Fruit fly (Drosophila melanogaster): ENCODE data around the gene obst-H.

The obst-H gene

dm6 chr3L:15514405-15514804 is 14.6 kb downstream of the obst-H start (continued):
- TF ChIP-seq Med (GFP tag), result peak; percentile 6
- no peak for TF ChIP-seq CG7963 (GFP tag; IDR thresholded peaks at IDR 0.05; ENCODE audit: partially characterized antibody)
- TF ChIP-seq Eip74EF (GFP tag; optimal IDR thresholded peaks at IDR 0.05), result no peak
- 0 out of 2 replicates have a peak, but pooled peaks have one; percentile 45 for TF ChIP-seq CG10321 (GFP tag; IDR thresholded peaks at IDR 0.05)
- peak; percentile 94 to 97 for TF ChIP-seq Trl (optimal IDR thresholded peaks at IDR 0.05)
- peak; percentile 17 for TF ChIP-seq Trl (GFP tag; optimal IDR thresholded peaks at IDR 0.05)
- no peak for TF ChIP-seq CG1647 (GFP tag; optimal IDR thresholded peaks at IDR 0.05)
- peak in 1 of 2 experiments; percentile 34 for TF ChIP-seq bsh (GFP tag; optimal IDR thresholded peaks at IDR 0.05)
- no peak for TF ChIP-seq klu (GFP tag; IDR thresholded peaks at IDR 0.05)
- peak; percentile 38; the same call in 1 of the 3 replicates for TF ChIP-seq otp (GFP tag; IDR thresholded peaks at IDR 0.05)
- TF ChIP-seq CG4820 (GFP tag; optimal IDR thresholded peaks at IDR 0.05), result no peak
- TF ChIP-seq crol (GFP tag; IDR thresholded peaks at IDR 0.05), result peak; percentile 98
- TF ChIP-seq fd102C (GFP tag; optimal IDR thresholded peaks at IDR 0.05), result no peak
- peak; percentile 66 for TF ChIP-seq sug (tag; optimal IDR thresholded peaks at IDR 0.05)
- no peak for TF ChIP-seq CG15696 (tag; optimal IDR thresholded peaks at IDR 0.05)
- no peak for TF ChIP-seq HHEX (GFP tag; optimal IDR thresholded peaks at IDR 0.05)
- TF ChIP-seq CG11085 (GFP tag; IDR thresholded peaks at IDR 0.05), result no peak
- TF ChIP-seq CG3163 (GFP tag; optimal IDR thresholded peaks at IDR 0.05), result peak; percentile 88
- no peak for TF ChIP-seq D (optimal IDR thresholded peaks at IDR 0.05)
- no peak for TF ChIP-seq D (GFP tag; optimal IDR thresholded peaks at IDR 0.05)
- TF ChIP-seq lbe (GFP tag; optimal IDR thresholded peaks at IDR 0.05), result no peak
- TF ChIP-seq rib (GFP tag; IDR thresholded peaks at IDR 0.05), result peak; percentile 87
- peak; percentile 58 for TF ChIP-seq CG7987 (GFP tag; optimal IDR thresholded peaks at IDR 0.05)
- TF ChIP-seq crp (GFP tag; optimal IDR thresholded peaks at IDR 0.05), result peak in 1 of 2 experiments; percentile 20
- TF ChIP-seq CG7357 (GFP tag; IDR thresholded peaks at IDR 0.05), result no peak
- no peak for TF ChIP-seq CG31441 (GFP tag; IDR thresholded peaks at IDR 0.05)
- no peak for TF ChIP-seq CG10431 (GFP tag; optimal IDR thresholded peaks at IDR 0.05)
- peak; percentile 90 for TF ChIP-seq sd (tag; optimal IDR thresholded peaks at IDR 0.05)
- TF ChIP-seq en (GFP tag; optimal IDR thresholded peaks at IDR 0.05), result no peak
- no peak for TF ChIP-seq sens-2 (GFP tag; IDR thresholded peaks at IDR 0.05)
- TF ChIP-seq caup (GFP tag; optimal IDR thresholded peaks at IDR 0.05; ENCODE audit: severe bottlenecking), result no peak
- TF ChIP-seq chn (GFP tag; optimal IDR thresholded peaks at IDR 0.05), result peak; percentile 84
- TF ChIP-seq hkb (optimal IDR thresholded peaks at IDR 0.05), result no peak
- 0 out of 2 replicates have a peak, but pooled peaks have one; percentile 10 for TF ChIP-seq hkb (GFP tag; IDR thresholded peaks at IDR 0.05)
- peak; percentile 12 for TF ChIP-seq CG15514 (GFP tag; optimal IDR thresholded peaks at IDR 0.05)
- no peak for TF ChIP-seq CG6254 (GFP tag; optimal IDR thresholded peaks at IDR 0.05)
- TF ChIP-seq aop (GFP tag; IDR thresholded peaks at IDR 0.05), result no peak
- TF ChIP-seq Bteb2 (GFP tag; optimal IDR thresholded peaks at IDR 0.05), result no peak
- no peak for TF ChIP-seq Sin3A (optimal IDR thresholded peaks at IDR 0.05)
- TF ChIP-seq mam (GFP tag; optimal IDR thresholded peaks at IDR 0.05), result no peak
- TF ChIP-seq Optix (GFP tag; IDR thresholded peaks at IDR 0.05), result no peak
- no peak for TF ChIP-seq Xbp1 (GFP tag; optimal IDR thresholded peaks at IDR 0.05)
- TF ChIP-seq CG10959 (GFP tag; IDR thresholded peaks at IDR 0.05), result no peak
- peak; percentile 82 for TF ChIP-seq CG1832 (GFP tag; optimal IDR thresholded peaks at IDR 0.05)
- no peak for TF ChIP-seq CG10267 (tag; optimal IDR thresholded peaks at IDR 0.05)
- TF ChIP-seq Max (GFP tag; optimal IDR thresholded peaks at IDR 0.05), result peak; percentile 35
- no peak for TF ChIP-seq Dip3 (GFP tag; optimal IDR thresholded peaks at IDR 0.05)
- TF ChIP-seq pnt (GFP tag; optimal IDR thresholded peaks at IDR 0.05), result no peak
- TF ChIP-seq CG2199 (GFP tag; IDR thresholded peaks at IDR 0.05), result peak; percentile 40; the same call in 1 of the 3 replicates
- TF ChIP-seq CG31365 (tag; optimal IDR thresholded peaks at IDR 0.05), result no peak
- no peak for TF ChIP-seq CG32767 (GFP tag; IDR thresholded peaks at IDR 0.05)
- peak; percentile 92 for TF ChIP-seq CG13894 (tag; optimal IDR thresholded peaks at IDR 0.05)

All from whole organism, embryonic.